Fruit fly (Drosophila melanogaster) whole organism, prepupa: ENCODE data around the gene CG14868.

Experiments
- CG10669 ChIP-seq: fragments of 200-800 bp; sonication (Bioruptor generic); optimal IDR thresholded peaks from 3 replicates; lab custom pipeline; 2018; ENCODE audit warnings: missing biosample characterization, mild to moderate bottlenecking, missing genetic modification characterization, moderate library complexity
- CG11294 ChIP-seq: fragments of 200-800 bp; sonication (Bioruptor generic); IDR thresholded peaks from 2 replicates; pipeline ENCODE4 v1.3.6; 2022; ENCODE audit warnings: missing biosample characterization, missing genetic modification characterization
- CG11762 ChIP-seq: fragments of 200-800 bp; sonication (Bioruptor generic); optimal IDR thresholded peaks from 3 replicates; lab custom pipeline; 2016; ENCODE audit warnings: missing biosample characterization, missing genetic modification characterization; ENCODE audit not compliant: insufficient read depth
- CG11902 ChIP-seq: fragments of 200-800 bp; sonication (Bioruptor generic); optimal IDR thresholded peaks from 3 replicates; lab custom pipeline; 2016; ENCODE audit warnings: missing biosample characterization, missing genetic modification characterization
- CG1621 ChIP-seq: fragments of 200-800 bp; sonication (Bioruptor generic); optimal IDR thresholded peaks from 3 replicates; lab custom pipeline; 2018; ENCODE audit warnings: missing biosample characterization, mild to moderate bottlenecking, missing genetic modification characterization
- CG31627 ChIP-seq: fragments of 200-800 bp; sonication (Bioruptor generic); optimal IDR thresholded peaks from 3 replicates; lab custom pipeline; 2016; ENCODE audit warnings: missing biosample characterization, missing genetic modification characterization
- CG34406 ChIP-seq: fragments of 200-800 bp; sonication (Bioruptor generic); optimal IDR thresholded peaks from 3 replicates; lab custom pipeline; 2016; ENCODE audit warnings: missing biosample characterization, missing genetic modification characterization
- CG3919 ChIP-seq: fragments of 200-800 bp; sonication (Bioruptor generic); optimal IDR thresholded peaks from 3 replicates; lab custom pipeline; 2016; ENCODE audit warnings: missing biosample characterization, missing genetic modification characterization
- CG4318 ChIP-seq: fragments of 200-800 bp; sonication (Bioruptor generic); optimal IDR thresholded peaks from 3 replicates; lab custom pipeline; 2017; ENCODE audit warnings: missing biosample characterization, mild to moderate bottlenecking, missing genetic modification characterization
- CG6163 ChIP-seq: fragments of 200-800 bp; sonication (Bioruptor generic); IDR thresholded peaks from 3 replicates; pipeline ENCODE4 v1.3.6; 2022; ENCODE audit warnings: missing biosample characterization, missing genetic modification characterization
- CG6792 ChIP-seq: fragments of 200-800 bp; sonication (Bioruptor generic); optimal IDR thresholded peaks from 3 replicates; lab custom pipeline; 2016; ENCODE audit warnings: missing biosample characterization, missing genetic modification characterization
- CG6854 ChIP-seq: fragments of 200-800 bp; sonication (Bioruptor generic); optimal IDR thresholded peaks from 2 replicates; lab custom pipeline; 2017; ENCODE audit warnings: missing biosample characterization, mild to moderate bottlenecking, missing genetic modification characterization
- CG7368 ChIP-seq: fragments of 200-800 bp; sonication (Bioruptor generic); optimal IDR thresholded peaks from 3 replicates; lab custom pipeline; 2016; ENCODE audit warnings: missing biosample characterization, missing genetic modification characterization
- CG8319 ChIP-seq: fragments of 200-800 bp; sonication (Bioruptor generic); optimal IDR thresholded peaks from 3 replicates; lab custom pipeline; 2016; ENCODE audit warnings: missing biosample characterization, missing genetic modification characterization
- CG8632 ChIP-seq: fragments of 200-800 bp; sonication (Bioruptor generic); optimal IDR thresholded peaks from 3 replicates; lab custom pipeline; 2016; ENCODE audit warnings: missing biosample characterization, missing genetic modification characterization
- Eip75B ChIP-seq: fragments of 200-800 bp; sonication (Bioruptor generic); optimal IDR thresholded peaks from 3 replicates; lab custom pipeline; 2016; ENCODE audit warnings: missing biosample characterization, missing genetic modification characterization
- Eip78C ChIP-seq: fragments of 200-800 bp; sonication (Bioruptor generic); peaks from one replicate; lab custom pipeline; 2016; ENCODE audit warnings: missing biosample characterization, missing genetic modification characterization
- Eip93F ChIP-seq: fragments of 200-800 bp; sonication (Bioruptor generic); optimal IDR thresholded peaks from 2 replicates; lab custom pipeline; 2016; ENCODE audit warnings: missing biosample characterization, mild to moderate bottlenecking, missing genetic modification characterization
- Ets21C ChIP-seq: fragments of 200-800 bp; sonication (Bioruptor generic); optimal IDR thresholded peaks from 3 replicates; lab custom pipeline; 2016; ENCODE audit warnings: missing biosample characterization, missing genetic modification characterization
- Ets96B ChIP-seq: fragments of 200-800 bp; optimal IDR thresholded peaks from 2 replicates; lab custom pipeline; 2019; ENCODE audit warnings: missing biosample characterization, mild to moderate bottlenecking, missing genetic modification characterization, moderate library complexity
- Gug ChIP-seq: fragments of 200-800 bp; sonication (Bioruptor generic); IDR thresholded peaks from 2 replicates; pipeline ENCODE4 v1.3.6; 2022; ENCODE audit warnings: missing biosample characterization, missing genetic modification characterization
- Hr4 ChIP-seq: fragments of 200-800 bp; sonication (Bioruptor generic); optimal IDR thresholded peaks from 3 replicates; lab custom pipeline; 2016; ENCODE audit warnings: missing biosample characterization, missing genetic modification characterization
- Met ChIP-seq: fragments of 200-800 bp; sonication (Bioruptor generic); optimal IDR thresholded peaks from 3 replicates; lab custom pipeline; 2016; ENCODE audit warnings: missing biosample characterization, missing genetic modification characterization
- OdsH ChIP-seq: fragments of 200-800 bp; sonication (Bioruptor generic); optimal IDR thresholded peaks from 3 replicates; lab custom pipeline; 2016; ENCODE audit warnings: missing biosample characterization, missing genetic modification characterization
- Smox ChIP-seq: fragments of 200-800 bp; sonication (Bioruptor generic); optimal IDR thresholded peaks from 3 replicates; lab custom pipeline; 2016; ENCODE audit warnings: missing biosample characterization, missing genetic modification characterization
- Sox14 ChIP-seq: fragments of 200-800 bp; sonication (Bioruptor generic); optimal IDR thresholded peaks from 3 replicates; lab custom pipeline; 2016; ENCODE audit warnings: missing biosample characterization, missing genetic modification characterization
- Sox15 ChIP-seq: fragments of 200-800 bp; sonication (Bioruptor generic); optimal IDR thresholded peaks from 3 replicates; lab custom pipeline; 2016; ENCODE audit warnings: missing biosample characterization, missing genetic modification characterization
- acj6 ChIP-seq: fragments of 200-800 bp; sonication (Bioruptor generic); optimal IDR thresholded peaks from 3 replicates; lab custom pipeline; 2016; ENCODE audit warnings: missing biosample characterization, missing genetic modification characterization
- cyc ChIP-seq: fragments of 200-800 bp; sonication (Bioruptor generic); optimal IDR thresholded peaks from 3 replicates; lab custom pipeline; 2016; ENCODE audit warnings: missing biosample characterization, missing genetic modification characterization
- dsx ChIP-seq: fragments of 200-800 bp; optimal IDR thresholded peaks from 3 replicates; lab custom pipeline; 2019; ENCODE audit warnings: missing biosample characterization, mild to moderate bottlenecking, missing genetic modification characterization, moderate library complexity; ENCODE audit not compliant: poor library complexity, severe bottlenecking
- eg ChIP-seq: fragments of 200-800 bp; sonication (Bioruptor generic); IDR thresholded peaks from 3 replicates; pipeline ENCODE4 v1.3.6; 2022; ENCODE audit warnings: missing biosample characterization, missing genetic modification characterization
- fd59A ChIP-seq: fragments of 200-800 bp; sonication (Bioruptor generic); optimal IDR thresholded peaks from 2 replicates; lab custom pipeline; 2017; ENCODE audit warnings: missing biosample characterization, mild to moderate bottlenecking, missing genetic modification characterization, missing genetic modification reagents
- fd85E ChIP-seq: fragments of 200-800 bp; sonication (Bioruptor generic); optimal IDR thresholded peaks from 3 replicates; lab custom pipeline; 2016; ENCODE audit warnings: missing biosample characterization, missing genetic modification characterization
- fkh ChIP-seq: fragments of 200-800 bp; sonication (Bioruptor generic); optimal IDR thresholded peaks from 3 replicates; lab custom pipeline; 2017; ENCODE audit warnings: missing biosample characterization, mild to moderate bottlenecking, missing genetic modification characterization, moderate library complexity
- lz ChIP-seq: fragments of 200-800 bp; sonication (Bioruptor generic); optimal IDR thresholded peaks from 3 replicates; lab custom pipeline; 2016; ENCODE audit warnings: missing biosample characterization, missing genetic modification characterization
- spab ChIP-seq: fragments of 200-800 bp; sonication (Bioruptor generic); optimal IDR thresholded peaks from 2 replicates; lab custom pipeline; 2017; ENCODE audit warnings: missing biosample characterization, mild to moderate bottlenecking, missing genetic modification characterization, missing genetic modification reagents
- svp ChIP-seq: fragments of 200-800 bp; sonication (Bioruptor generic); peaks from one replicate; lab custom pipeline; 2016; ENCODE audit warnings: missing biosample characterization, missing genetic modification characterization
- topi ChIP-seq: fragments of 200-800 bp; sonication (Bioruptor generic); optimal IDR thresholded peaks from 3 replicates; lab custom pipeline; 2016; ENCODE audit warnings: missing biosample characterization, missing genetic modification characterization
- vri ChIP-seq: fragments of 200-800 bp; sonication (Bioruptor generic); optimal IDR thresholded peaks from 3 replicates; lab custom pipeline; 2016; ENCODE audit warnings: missing biosample characterization, mild to moderate bottlenecking, missing genetic modification characterization

Gene CG14868

dm6 chr3R:15418824-15419530, 49.2 kb upstream of the CG14868 start (continued):
- TF ChIP-seq OdsH (peak; percentile 39), Ets96B (tag; lab: Kevin White, UChicago) (peak; percentile 22), acj6 (GFP tag; lab: Kevin White, UChicago) (peak; percentile 48), cyc (GFP tag; lab: Kevin White, UChicago) (peak; percentile 16), lz (GFP tag; lab: Kevin White, UChicago) (peak; percentile 23), CG31627 (peak; percentile 25), Gug (GFP tag; lab: Robert Waterston, UW) (no peak), Smox (peak; percentile 43), CG8319 (GFP tag; lab: Kevin White, UChicago) (no peak), Hr4 (no peak), Sox15 (GFP tag; lab: Kevin White, UChicago) (no peak), CG34406 (GFP tag; lab: Kevin White, UChicago) (peak; percentile 39), CG11762 (GFP tag; lab: Kevin White, UChicago) (no peak), CG10669 (no peak), CG11902 (GFP tag; lab: Kevin White, UChicago) (no peak), CG7368 (GFP tag; lab: Kevin White, UChicago) (no peak), vri (peak; percentile 10), CG3919 (GFP tag; lab: Kevin White, UChicago) (peak; percentile 9)
- TF ChIP-seq, all 60 proteins: peak for 31

dm6 chr3R:15417761-15418754, 48.3 kb upstream of the CG14868 start:
- no peak for TF ChIP-seq CG4318 (GFP tag; lab: Kevin White, UChicago)
- TF ChIP-seq Sox14 (GFP tag; lab: Kevin White, UChicago) = no peak
- TF ChIP-seq CG8319 (GFP tag; lab: Kevin White, UChicago) = no peak
- TF ChIP-seq CG8632 (GFP tag; lab: Kevin White, UChicago) = no peak
- TF ChIP-seq Ets21C (GFP tag; lab: Kevin White, UChicago) = no peak
- no peak for TF ChIP-seq Hr4

DNA sequence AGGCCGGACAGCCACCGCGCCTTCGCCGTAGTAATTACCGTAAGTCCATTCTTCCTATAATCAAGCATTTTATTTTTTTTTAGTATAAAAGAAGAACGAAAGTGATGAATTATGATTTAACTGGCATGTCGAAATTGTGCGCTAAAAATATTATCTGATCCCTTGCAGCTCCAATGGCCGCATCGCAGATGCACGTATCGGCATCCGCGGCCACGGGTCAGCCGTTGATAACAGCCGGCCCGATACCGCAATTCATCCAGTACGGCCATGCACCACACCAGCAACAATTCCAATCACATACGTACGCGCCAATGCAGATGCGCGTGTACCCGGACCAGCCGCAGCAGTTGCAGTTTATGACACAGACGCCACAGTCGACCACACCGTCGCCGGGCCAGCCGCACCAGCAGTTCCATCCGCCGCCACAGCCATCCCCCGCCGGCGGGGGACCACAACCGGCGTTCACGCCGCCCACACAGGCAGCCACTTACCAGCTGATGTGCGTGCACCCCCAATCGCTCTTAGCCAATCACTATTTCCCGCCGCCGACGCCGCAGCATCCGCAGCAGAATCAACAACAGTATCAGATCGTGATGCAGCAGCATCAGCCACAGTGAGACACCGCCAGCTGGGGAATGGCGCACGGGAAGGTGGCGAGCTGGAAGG, 45.3 kb upstream of the CG14868 start:
- TF ChIP-seq svp (GFP tag; lab: Kevin White, UChicago) (peak; percentile 95), dsx (GFP tag; lab: Kevin White, UChicago) (no peak)
- TF ChIP-seq, all 60 proteins: peak for 1

- TF ChIP-seq fd85E (GFP tag; lab: Kevin White, UChicago) = no peak
- peak; percentile 26; the same call in 1 of the 3 replicates for TF ChIP-seq CG6163 (GFP tag; lab: Robert Waterston, UW)
- no peak for TF ChIP-seq eg (GFP tag; lab: Robert Waterston, UW)
- TF ChIP-seq svp (GFP tag; lab: Kevin White, UChicago) = peak; percentile 67
- peak; percentile 19 for TF ChIP-seq Met (GFP tag; lab: Kevin White, UChicago)
- peak; percentile 30 for TF ChIP-seq CG6854
- no peak for TF ChIP-seq spab (GFP tag; lab: Kevin White, UChicago)
- TF ChIP-seq CG8632 (GFP tag; lab: Kevin White, UChicago) = no peak
- TF ChIP-seq Hr4 = no peak
- TF ChIP-seq CG1621 = no peak
- TF ChIP-seq Gug (GFP tag; lab: Robert Waterston, UW) = no peak
- TF ChIP-seq fd59A (GFP tag; lab: Kevin White, UChicago) = no peak
- TF ChIP-seq CG10669 = no peak
- TF ChIP-seq CG6792 (GFP tag; lab: Kevin White, UChicago) = no peak
- peak; percentile 6 for TF ChIP-seq Eip78C (GFP tag; lab: Kevin White, UChicago)
- no peak for TF ChIP-seq CG11294 (GFP tag; lab: Robert Waterston, UW)
- TF ChIP-seq Sox15 (GFP tag; lab: Kevin White, UChicago) = no peak
- TF ChIP-seq dsx (GFP tag; lab: Kevin White, UChicago) = no peak
- TF ChIP-seq OdsH = no peak
- no peak for TF ChIP-seq CG4318 (GFP tag; lab: Kevin White, UChicago)
- TF ChIP-seq topi (GFP tag; lab: Kevin White, UChicago) = no peak
- no peak for TF ChIP-seq Eip93F (GFP tag; lab: Kevin White, UChicago)
- no peak for TF ChIP-seq Eip75B (GFP tag; lab: Kevin White, UChicago)
- no peak for TF ChIP-seq fkh (GFP tag; lab: Kevin White, UChicago)
These were observed 41.2 kb upstream of the CG14868 start for dm6 chr3R:15410689-15411587.
